Fruit fly (Drosophila melanogaster) whole organism, wandering third instar larva: ENCODE data around the gene senju.

Experiments
- Jra ChIP-seq: sonication (Bioruptor generic); optimal IDR thresholded peaks from 2 replicates; lab custom pipeline; 2016; ENCODE audit warnings: missing biosample characterization, missing genetic modification characterization
- foxo ChIP-seq, 2 experiments: fragments of 200-800 bp; sonication (Bioruptor generic); optimal IDR thresholded peaks; 2 replicates in 1 of 2; 3 replicates in 1 of 2; lab custom pipeline; 2016 to 2017; ENCODE audit warnings: missing biosample characterization in 2 of 2, missing genetic modification characterization in 2 of 2
- pan ChIP-seq: fragments of >200 bp; optimal IDR thresholded peaks from 2 replicates; lab custom pipeline; 2017

senju gene

DNA sequence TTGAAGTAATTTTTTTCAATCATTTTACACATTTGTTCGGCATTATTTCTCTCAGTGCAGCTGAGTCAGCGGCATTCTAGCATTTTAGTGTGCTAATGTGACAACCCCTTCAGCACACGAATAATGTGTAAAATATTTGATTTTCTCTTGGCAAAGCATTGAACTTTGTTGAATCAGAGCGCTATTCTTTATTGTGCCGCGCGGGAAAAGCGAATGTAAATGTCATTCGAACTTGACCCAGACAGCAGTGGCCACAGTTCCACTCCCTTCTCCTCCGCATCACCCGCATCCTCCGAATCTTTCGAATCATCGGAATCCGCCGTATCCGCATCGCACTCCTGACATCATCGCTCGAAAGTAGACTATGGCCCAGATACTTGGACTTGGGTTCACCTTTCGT, 51.1 kb downstream of the senju start:
- no peak for TF ChIP-seq foxo (GFP tag; optimal IDR thresholded peaks at IDR 0.05; lab: Kevin White, UChicago)
- no peak for TF ChIP-seq pan (lab: Kevin White, UChicago)
- TF ChIP-seq Jra (GFP tag; lab: Kevin White, UChicago), result no peak
